Fruit fly (Drosophila melanogaster): Measurements from ENCODE around the gene exd.

The exd gene

DNA sequence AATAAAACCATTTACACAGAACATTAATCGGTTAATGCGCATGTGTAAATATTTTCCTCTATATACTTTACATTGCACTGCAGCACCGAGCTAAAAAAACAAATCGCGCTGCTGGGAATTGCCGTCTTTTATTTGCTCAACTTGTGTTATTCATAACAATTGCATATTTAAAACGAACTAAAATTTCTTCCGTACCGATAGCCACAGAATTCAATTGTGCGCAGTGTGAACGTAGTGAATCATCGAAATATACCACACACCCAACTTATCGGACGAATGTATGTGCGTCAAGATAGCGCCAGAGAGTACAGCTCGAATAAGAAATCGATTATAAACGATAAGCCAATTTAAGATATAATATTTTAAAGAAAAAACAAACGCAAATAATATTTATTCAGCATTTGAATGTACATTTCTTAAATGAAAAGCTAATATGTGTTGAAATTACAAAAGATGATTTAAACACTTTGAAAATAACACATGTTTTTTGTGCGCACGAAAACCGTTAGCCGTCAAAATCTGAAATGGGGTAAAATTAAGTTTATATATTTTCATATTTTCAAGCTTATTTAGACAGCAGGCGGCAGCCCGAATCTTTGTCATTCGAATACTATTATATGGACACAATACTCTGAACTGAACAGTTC, 13.4 kb downstream of the exd start, which contains the start of the genes vap and CG12698:
vap (minus strand) TSS at position 262 of the 647 bp plus-strand sequence.
CG12698 (plus strand) TSS at position 597 of the 647 bp plus-strand sequence.
- TF ChIP-seq CTCF (optimal IDR thresholded peaks at IDR 0.05) (peak in 1 of 2 experiments; percentile 0), CG8478 (optimal IDR thresholded peaks at IDR 0.05) (no peak)

dm6 chrX:16008814-16009213, 16.5 kb downstream of the exd start, which contains the start of gene Muc14A:
Muc14A (plus strand) TSS chrX:16009114.
- TF ChIP-seq CTCF (optimal IDR thresholded peaks at IDR 0.05) (no peak), CG8478 (optimal IDR thresholded peaks at IDR 0.05) (no peak)
